Worm (Caenorhabditis elegans): ENCODE data around the gene sri-29.

- TF ChIP-seq chd-7 (tag; optimal IDR thresholded peaks at IDR 0.05) = no peak
- TF ChIP-seq attf-6 (GFP tag; IDR thresholded peaks at IDR 0.05) = no peak
- no peak for TF ChIP-seq lin-35 (GFP tag; optimal IDR thresholded peaks at IDR 0.05)
- no peak for TF ChIP-seq ztf-28 (GFP tag; IDR thresholded peaks at IDR 0.05)
- TF ChIP-seq ama-1 (optimal IDR thresholded peaks at IDR 0.05) = no peak
- no peak for TF ChIP-seq ama-1 (GFP tag; optimal IDR thresholded peaks at IDR 0.05)
- TF ChIP-seq ztf-3 (GFP tag; optimal IDR thresholded peaks at IDR 0.05) = no peak
- no peak for TF ChIP-seq akir-1 (GFP tag; optimal IDR thresholded peaks at IDR 0.05)
- TF ChIP-seq die-1 (tag; optimal IDR thresholded peaks at IDR 0.05) = no peak
- no peak for TF ChIP-seq ZK185.1 (tag; optimal IDR thresholded peaks at IDR 0.05; ENCODE audit: poor library complexity, severe bottlenecking)
- no peak for TF ChIP-seq nhr-27 (tag; optimal IDR thresholded peaks at IDR 0.05)
- TF ChIP-seq hmg-1.2 (GFP tag; IDR thresholded peaks at IDR 0.05) = no peak
These were observed 19.2 kb downstream of the sri-29 start for ce11 chrII:3063366-3063765.
